Worm (Caenorhabditis elegans) whole organism, late embryonic: ENCODE data around the gene shw-3.

Experiments used
- F13H6.1 ChIP-seq: sonication (generic microtip); optimal IDR thresholded peaks from 2 replicates; lab custom pipeline; 2016; ENCODE audit warnings: missing genetic modification characterization, missing compliant biosample characterization
- K02D7.2 ChIP-seq: sonication (generic microtip); optimal IDR thresholded peaks from 2 replicates; lab custom pipeline; 2017; ENCODE audit warnings: mild to moderate bottlenecking, missing genetic modification characterization, missing compliant biosample characterization
- T23F11.4 ChIP-seq: fragments of 200-800 bp; sonication (Bioruptor generic); optimal IDR thresholded peaks from 2 replicates; lab custom pipeline; 2018; ENCODE audit warnings: mild to moderate bottlenecking, missing genetic modification characterization, missing compliant biosample characterization
- ama-1 ChIP-seq: fragments of 150-350 bp; optimal IDR thresholded peaks from 2 replicates; lab custom pipeline; 2014
- ceh-24 ChIP-seq: sonication (generic microtip); optimal IDR thresholded peaks from 2 replicates; lab custom pipeline; 2016; ENCODE audit warnings: mild to moderate bottlenecking, missing genetic modification characterization, missing compliant biosample characterization
- dve-1 ChIP-seq: sonication (generic microtip); optimal IDR thresholded peaks from 2 replicates; lab custom pipeline; 2017; ENCODE audit warnings: antibody characterized with exemption, mild to moderate bottlenecking, missing genetic modification characterization, missing compliant biosample characterization
- fkh-10 ChIP-seq: fragments of 150-350 bp; optimal IDR thresholded peaks from 2 replicates; lab custom pipeline; 2014; ENCODE audit warnings: missing biosample characterization, missing genetic modification reagents, missing genetic modification characterization
- fkh-6 ChIP-seq: sonication (generic microtip); optimal IDR thresholded peaks from 2 replicates; lab custom pipeline; 2016; ENCODE audit warnings: missing genetic modification characterization, missing compliant biosample characterization
- hlh-30 ChIP-seq: sonication (generic microtip); optimal IDR thresholded peaks from 2 replicates; lab custom pipeline; 2017; ENCODE audit warnings: antibody characterized with exemption, missing genetic modification characterization, missing compliant biosample characterization; ENCODE audit not compliant: insufficient read depth
- hlh-6 ChIP-seq: sonication (generic microtip); optimal IDR thresholded peaks from 2 replicates; lab custom pipeline; 2016; ENCODE audit warnings: missing genotype, missing genetic modification characterization, missing compliant biosample characterization
- mec-3 ChIP-seq: sonication (generic microtip); optimal IDR thresholded peaks from 2 replicates; lab custom pipeline; 2016; ENCODE audit warnings: borderline replicate concordance, missing genetic modification characterization, missing compliant biosample characterization
- pqm-1 ChIP-seq: sonication (generic microtip); optimal IDR thresholded peaks from 2 replicates; lab custom pipeline; 2016; ENCODE audit warnings: missing genetic modification characterization, missing compliant biosample characterization
- unc-3 ChIP-seq, 2 experiments: fragments of 200-800 bp in 1 of 2; sonication (Bioruptor generic) in 1 of 2; sonication (generic microtip) in 1 of 2; conservative IDR thresholded peaks in 1 of 2; optimal IDR thresholded peaks in 1 of 2; 2 replicates each; pipeline versions ENCODE4 v1.3.6 to Lab custom; 2016 to 2022; ENCODE audit warnings: missing compliant biosample characterization in 2 of 2, missing genetic modification characterization in 2 of 2, missing genetic modification reagents in 1 of 2
- unc-55 ChIP-seq: sonication (generic microtip); optimal IDR thresholded peaks from 2 replicates; lab custom pipeline; 2017; ENCODE audit warnings: missing biosample characterization, missing genetic modification reagents, missing genetic modification characterization

ce11 chrV:12944775-12945174 lies 42.2 kb downstream of the shw-3 start, which contains the start of gene grl-2:
- TF ChIP-seq F13H6.1 (tag; lab: Kevin White, UChicago) (no peak), hlh-6 (no peak), ceh-24 (tag; lab: Kevin White, UChicago) (no peak), mec-3 (tag; lab: Kevin White, UChicago) (no peak), ama-1 (lab: Kevin White, UChicago) (no peak), K02D7.2 (tag; lab: Kevin White, UChicago) (no peak), dve-1 (no peak), unc-55 (GFP tag; lab: Kevin White, UChicago) (no peak), hlh-30 (tag; lab: Kevin White, UChicago) (no peak), fkh-10 (GFP tag; lab: Kevin White, UChicago) (no peak), T23F11.4 (GFP tag; lab: Kevin White, UChicago) (no peak), pqm-1 (tag; lab: Kevin White, UChicago) (no peak), unc-3 (GFP tag; conservative IDR thresholded peaks at IDR 0.05; lab: Robert Waterston, UW) (no peak), unc-3 (tag; optimal IDR thresholded peaks at IDR 0.05; lab: Kevin White, UChicago) (no peak), fkh-6 (tag; lab: Kevin White, UChicago) (no peak)
